Worm (Caenorhabditis elegans): ENCODE results near the gene nfyb-1.
A peak's percentile ranks its signal among the peaks of the same experiment; 100 is the strongest.

nfyb-1 gene

ce11 chrII:467265-467664 lies at the start of gene nfyb-1:
Gene nfyb-1, minus strand, starts transcription at chrII:467365.
- TF ChIP-seq ama-1 (optimal IDR thresholded peaks at IDR 0.05) (no peak), F13C5.2 (tag; optimal IDR thresholded peaks at IDR 0.05) (no peak), tra-4 (tag; optimal IDR thresholded peaks at IDR 0.05) (no peak), ceh-13 (GFP tag; optimal IDR thresholded peaks at IDR 0.05) (no peak), sea-1 (GFP tag; conservative IDR thresholded peaks at IDR 0.05) (no peak), hmbx-1 (tag; optimal IDR thresholded peaks at IDR 0.05) (no peak), tbx-37 (GFP tag; conservative IDR thresholded peaks at IDR 0.05) (no peak), ceh-36 (tag; optimal IDR thresholded peaks at IDR 0.05) (no peak), scrt-1 (GFP tag; IDR thresholded peaks at IDR 0.05) (no peak), hmg-4 (GFP tag; optimal IDR thresholded peaks at IDR 0.05) (no peak), B0310.2 (tag; optimal IDR thresholded peaks at IDR 0.05) (no peak), aly-1 (tag; optimal IDR thresholded peaks at IDR 0.05) (no peak), ets-7 (tag; optimal IDR thresholded peaks at IDR 0.05) (no peak), tbx-11 (GFP tag; IDR thresholded peaks at IDR 0.05) (no peak), flt-1 (GFP tag; IDR thresholded peaks at IDR 0.05) (no peak), hnd-1 (tag; optimal IDR thresholded peaks at IDR 0.05) (no peak), pes-1 (GFP tag; IDR thresholded peaks at IDR 0.05) (no peak)

- TF ChIP-seq ceh-36 (tag; optimal IDR thresholded peaks at IDR 0.05) (no peak), tra-4 (tag; optimal IDR thresholded peaks at IDR 0.05) (no peak)
These were observed 48.6 kb upstream of the nfyb-1 start, which contains the start of gene mab-9 for ce11 chrII:515765-516164. Gene mab-9, plus strand, starts transcription at chrII:516024.

ce11 chrII:512630-513029 lies 45.5 kb upstream of the nfyb-1 start:
- TF ChIP-seq pes-1 (GFP tag; IDR thresholded peaks at IDR 0.05) (no peak), ama-1 (optimal IDR thresholded peaks at IDR 0.05) (no peak), scrt-1 (GFP tag; IDR thresholded peaks at IDR 0.05) (no peak), tbx-37 (GFP tag; conservative IDR thresholded peaks at IDR 0.05) (no peak)

ce11 chrII:511968-512367 lies 44.8 kb upstream of the nfyb-1 start:
- no peak for TF ChIP-seq tbx-11 (GFP tag; IDR thresholded peaks at IDR 0.05)

ce11 chrII:509230-509629 lies 42.1 kb upstream of the nfyb-1 start, which contains the start of gene srh-105:
Gene srh-105, minus strand, starts transcription at chrII:509330.
- TF ChIP-seq hmbx-1 (tag; optimal IDR thresholded peaks at IDR 0.05) (no peak), ceh-36 (tag; optimal IDR thresholded peaks at IDR 0.05) (no peak), ets-7 (tag; optimal IDR thresholded peaks at IDR 0.05) (no peak), scrt-1 (GFP tag; IDR thresholded peaks at IDR 0.05) (no peak), ceh-13 (GFP tag; optimal IDR thresholded peaks at IDR 0.05) (no peak), tbx-11 (GFP tag; IDR thresholded peaks at IDR 0.05) (no peak), hmg-4 (GFP tag; optimal IDR thresholded peaks at IDR 0.05) (no peak), tbx-37 (GFP tag; conservative IDR thresholded peaks at IDR 0.05) (no peak), hnd-1 (tag; optimal IDR thresholded peaks at IDR 0.05) (no peak), pes-1 (GFP tag; IDR thresholded peaks at IDR 0.05) (no peak), tra-4 (tag; optimal IDR thresholded peaks at IDR 0.05) (no peak), B0310.2 (tag; optimal IDR thresholded peaks at IDR 0.05) (no peak), F13C5.2 (tag; optimal IDR thresholded peaks at IDR 0.05) (no peak), aly-1 (tag; optimal IDR thresholded peaks at IDR 0.05) (no peak), sea-1 (GFP tag; conservative IDR thresholded peaks at IDR 0.05) (no peak), ama-1 (optimal IDR thresholded peaks at IDR 0.05) (no peak), flt-1 (GFP tag; IDR thresholded peaks at IDR 0.05) (no peak)

ce11 chrII:508603-509002 lies 41.4 kb upstream of the nfyb-1 start:
- TF ChIP-seq hmg-4 (GFP tag; optimal IDR thresholded peaks at IDR 0.05), result no peak
- TF ChIP-seq hmbx-1 (tag; optimal IDR thresholded peaks at IDR 0.05), result no peak
- no peak for TF ChIP-seq ets-7 (tag; optimal IDR thresholded peaks at IDR 0.05)

- TF ChIP-seq hnd-1 (tag; optimal IDR thresholded peaks at IDR 0.05) (no peak), tbx-11 (GFP tag; IDR thresholded peaks at IDR 0.05) (no peak), pes-1 (GFP tag; IDR thresholded peaks at IDR 0.05) (no peak), F13C5.2 (tag; optimal IDR thresholded peaks at IDR 0.05) (peak; percentile 57)
These were observed 38.9 kb upstream of the nfyb-1 start for ce11 chrII:506069-506468.

ce11 chrII:502638-503037 lies 35.5 kb upstream of the nfyb-1 start:
- TF ChIP-seq hnd-1 (tag; optimal IDR thresholded peaks at IDR 0.05) (no peak), hmbx-1 (tag; optimal IDR thresholded peaks at IDR 0.05) (no peak)

- no peak for TF ChIP-seq scrt-1 (GFP tag; IDR thresholded peaks at IDR 0.05)
- no peak for TF ChIP-seq aly-1 (tag; optimal IDR thresholded peaks at IDR 0.05)
- TF ChIP-seq hmg-4 (GFP tag; optimal IDR thresholded peaks at IDR 0.05), result no peak
- no peak for TF ChIP-seq ceh-36 (tag; optimal IDR thresholded peaks at IDR 0.05)
- TF ChIP-seq flt-1 (GFP tag; IDR thresholded peaks at IDR 0.05), result no peak
- no peak for TF ChIP-seq tbx-37 (GFP tag; conservative IDR thresholded peaks at IDR 0.05)
- no peak for TF ChIP-seq ama-1 (optimal IDR thresholded peaks at IDR 0.05)
- TF ChIP-seq hnd-1 (tag; optimal IDR thresholded peaks at IDR 0.05), result no peak
- TF ChIP-seq hmbx-1 (tag; optimal IDR thresholded peaks at IDR 0.05), result no peak
- TF ChIP-seq sea-1 (GFP tag; conservative IDR thresholded peaks at IDR 0.05), result no peak
- no peak for TF ChIP-seq ets-7 (tag; optimal IDR thresholded peaks at IDR 0.05)
- TF ChIP-seq tbx-11 (GFP tag; IDR thresholded peaks at IDR 0.05), result no peak
- TF ChIP-seq B0310.2 (tag; optimal IDR thresholded peaks at IDR 0.05), result no peak
- TF ChIP-seq F13C5.2 (tag; optimal IDR thresholded peaks at IDR 0.05), result no peak
- TF ChIP-seq pes-1 (GFP tag; IDR thresholded peaks at IDR 0.05), result no peak
- TF ChIP-seq tra-4 (tag; optimal IDR thresholded peaks at IDR 0.05), result no peak
- no peak for TF ChIP-seq ceh-13 (GFP tag; optimal IDR thresholded peaks at IDR 0.05)
These were observed 28.0 kb upstream of the nfyb-1 start, which contains the start of gene sms-5 for ce11 chrII:495124-495523. Gene sms-5, plus strand, starts transcription at chrII:495424.

Data from whole organism, early embryonic.